Worm (Caenorhabditis elegans) whole organism, L1 larva: ENCODE data around the gene srh-300.

ENCODE experiments used
- aly-2 ChIP-seq: fragments of 150-350 bp; optimal IDR thresholded peaks from 2 replicates; lab custom pipeline; 2014; ENCODE audit warnings: missing biosample characterization, missing genetic modification characterization
- ama-1 ChIP-seq: fragments of 150-350 bp; optimal IDR thresholded peaks from 2 replicates; lab custom pipeline; 2014
- ceh-63 ChIP-seq: fragments of 200-800 bp; sonication (Bioruptor generic); optimal IDR thresholded peaks from 2 replicates; lab custom pipeline; 2018; ENCODE audit warnings: mild to moderate bottlenecking, missing genetic modification characterization, missing compliant biosample characterization
- ceh-88 ChIP-seq: fragments of 200-800 bp; sonication (Bioruptor generic); IDR thresholded peaks from 2 replicates; pipeline ENCODE4 v1.3.6; 2022; ENCODE audit warnings: missing genetic modification characterization, missing compliant biosample characterization
- hlh-17 ChIP-seq: fragments of 200-800 bp; sonication (Bioruptor generic); optimal IDR thresholded peaks from 2 replicates; lab custom pipeline; 2018; ENCODE audit warnings: missing genetic modification characterization, mild to moderate bottlenecking, missing compliant biosample characterization, moderate library complexity, borderline replicate concordance
- irx-1 ChIP-seq: sonication (generic microtip); optimal IDR thresholded peaks from 2 replicates; lab custom pipeline; 2016; ENCODE audit warnings: missing genetic modification characterization, missing compliant biosample characterization
- lin-14 ChIP-seq: fragments of 200-800 bp; sonication (Bioruptor generic); optimal IDR thresholded peaks from 2 replicates; lab custom pipeline; 2018; ENCODE audit warnings: mild to moderate bottlenecking, missing genetic modification characterization, moderate library complexity, missing compliant biosample characterization
- lin-15B ChIP-seq: fragments of 150-350 bp; sonication (generic microtip); optimal IDR thresholded peaks from 3 replicates; lab custom pipeline; 2014; ENCODE audit warnings: missing biosample characterization, missing genetic modification characterization
- lin-39 ChIP-seq: fragments of 150-350 bp; optimal IDR thresholded peaks from 2 replicates; lab custom pipeline; 2014; ENCODE audit warnings: missing biosample characterization, missing genetic modification reagents, missing genetic modification characterization
- nhr-11 ChIP-seq: fragments of 150-350 bp; optimal IDR thresholded peaks from 2 replicates; lab custom pipeline; 2014; ENCODE audit warnings: missing biosample characterization, missing genetic modification characterization
- nhr-237 ChIP-seq: fragments of 150-350 bp; optimal IDR thresholded peaks from 2 replicates; lab custom pipeline; 2014; ENCODE audit warnings: missing biosample characterization, missing genetic modification characterization
- sptf-1 ChIP-seq: fragments of 150-350 bp; optimal IDR thresholded peaks from 2 replicates; lab custom pipeline; 2014; ENCODE audit warnings: missing biosample characterization, missing genetic modification characterization
- unc-62 ChIP-seq: fragments of 150-350 bp; optimal IDR thresholded peaks from 2 replicates; lab custom pipeline; 2014; ENCODE audit warnings: missing biosample characterization, missing genetic modification reagents, missing genetic modification characterization
- ztf-4 ChIP-seq: fragments of 150-350 bp; optimal IDR thresholded peaks from 2 replicates; lab custom pipeline; 2014; ENCODE audit warnings: missing biosample characterization, missing genetic modification characterization

- TF ChIP-seq sptf-1 (tag; lab: Kevin White, UChicago) (no peak), lin-15B (tag; lab: Kevin White, UChicago) (no peak), lin-39 (tag; lab: Kevin White, UChicago) (no peak), nhr-237 (no peak), irx-1 (no peak), ama-1 (lab: Kevin White, UChicago) (no peak), lin-14 (GFP tag; lab: Kevin White, UChicago) (no peak), unc-62 (no peak), hlh-17 (GFP tag; lab: Kevin White, UChicago) (no peak), nhr-11 (tag; lab: Kevin White, UChicago) (no peak), ztf-4 (tag; lab: Kevin White, UChicago) (no peak), ceh-88 (no peak), ceh-63 (no peak), aly-2 (no peak)
These were observed 2.7 kb downstream of the srh-300 start, which contains the start of gene srh-301 for ce11 chrV:17824610-17825009.
